Worm (Caenorhabditis elegans) whole organism, L1 larva: ENCODE measurements around the gene K01A2.10.

Experiments used
- F16B12.6 ChIP-seq: fragments of 150-350 bp; optimal IDR thresholded peaks from 2 replicates; lab custom pipeline; 2014; ENCODE audit warnings: missing biosample characterization, missing genetic modification characterization
- efl-1 ChIP-seq, 4 experiments: fragments of 150-350 bp; optimal IDR thresholded peaks in 3 of 4; peaks in 1 of 4; 1 replicate in 1 of 4; 2 replicates in 3 of 4; lab custom pipeline; 2014; ENCODE audit warnings: missing biosample characterization in 2 of 4, missing genetic modification characterization in 2 of 4, missing genetic modification reagents in 2 of 4

ce11 chrII:370394-370793, 47.5 kb upstream of the K01A2.10 start:
- TF ChIP-seq efl-1 (optimal IDR thresholded peaks at IDR 0.05; lab: Kevin White, UChicago), result no peak
- TF ChIP-seq efl-1 (GFP tag; optimal IDR thresholded peaks at IDR 0.05 in 1 of 2; lab: Kevin White, UChicago), result no peak
- no peak for TF ChIP-seq F16B12.6 (tag; lab: Kevin White, UChicago)
